Fruit fly (Drosophila melanogaster): ENCODE results near the gene CG13084.

CG13084 gene

DNA sequence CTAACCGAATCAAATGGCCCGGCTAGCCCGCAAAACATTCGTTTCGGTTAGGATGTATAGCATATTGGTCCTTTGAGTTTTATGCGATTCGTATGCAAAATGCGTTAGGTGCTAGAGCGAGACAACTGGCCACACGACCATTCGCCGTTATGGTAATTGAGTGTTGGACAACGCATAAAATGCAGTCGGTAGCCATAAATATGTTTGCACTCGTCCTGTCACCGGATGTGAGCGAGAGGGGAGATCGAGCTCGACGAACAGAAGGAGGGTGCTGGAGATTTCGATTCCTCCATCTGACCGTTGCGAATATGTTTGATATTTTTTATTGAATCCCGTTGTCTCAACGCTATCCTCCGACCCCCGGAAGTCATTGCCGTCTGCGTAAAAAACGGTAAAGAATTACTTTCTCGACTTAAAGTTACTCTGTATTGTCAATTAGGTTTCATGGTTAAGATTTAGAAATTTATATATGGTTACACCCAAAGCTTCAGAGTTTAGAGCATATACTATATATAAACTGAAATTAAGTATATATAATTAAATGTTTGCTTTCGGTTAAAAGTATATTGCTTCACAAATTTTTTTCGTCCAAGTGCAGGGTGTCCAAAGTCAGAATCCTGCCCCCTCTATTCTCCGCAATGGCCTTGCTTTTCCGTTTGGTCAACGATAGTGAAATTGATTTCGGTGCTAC, 26.7 kb upstream of the CG13084 start:
- no peak for TF ChIP-seq dl (GFP tag; optimal IDR thresholded peaks at IDR 0.05; ENCODE audit: insufficient read depth in 1 of 2, partially characterized antibody in 2 of 2)
- no peak for TF ChIP-seq tai (GFP tag; optimal IDR thresholded peaks at IDR 0.05)
- no peak for TF ChIP-seq HLH106 (tag; optimal IDR thresholded peaks at IDR 0.05)
- TF ChIP-seq GATAd (GFP tag; optimal IDR thresholded peaks at IDR 0.05) = no peak
- no peak for TF ChIP-seq Rel (GFP tag; optimal IDR thresholded peaks at IDR 0.05)
- TF ChIP-seq Rel (tag; optimal IDR thresholded peaks at IDR 0.05) = no peak
- TF ChIP-seq Abd-B (GFP tag; optimal IDR thresholded peaks at IDR 0.05) = no peak
- no peak for TF ChIP-seq br (GFP tag; optimal IDR thresholded peaks at IDR 0.05)
- TF ChIP-seq N (GFP tag; optimal IDR thresholded peaks at IDR 0.05) = no peak
- TF ChIP-seq Hr78 (GFP tag; optimal IDR thresholded peaks at IDR 0.05) = no peak
- no peak for TF ChIP-seq dmrt93B (GFP tag; optimal IDR thresholded peaks at IDR 0.05)
- no peak for TF ChIP-seq psq (GFP tag; optimal IDR thresholded peaks at IDR 0.05)
- no peak for TF ChIP-seq CrebA (GFP tag; optimal IDR thresholded peaks at IDR 0.05; ENCODE audit: borderline replicate concordance)
- no peak for TF ChIP-seq CG32264 (GFP tag; optimal IDR thresholded peaks at IDR 0.05)
- TF ChIP-seq h (GFP tag; optimal IDR thresholded peaks at IDR 0.05) = no peak
- TF ChIP-seq brk (GFP tag; optimal IDR thresholded peaks at IDR 0.05) = no peak

- TF ChIP-seq dl (GFP tag; optimal IDR thresholded peaks at IDR 0.05; ENCODE audit: insufficient read depth in 1 of 2, partially characterized antibody in 2 of 2) (no peak), dsf (GFP tag; optimal IDR thresholded peaks at IDR 0.05; ENCODE audit: borderline replicate concordance) (no peak), Sp1 (GFP tag; optimal IDR thresholded peaks at IDR 0.05) (no peak), GATAd (GFP tag; optimal IDR thresholded peaks at IDR 0.05) (no peak), ey (GFP tag; optimal IDR thresholded peaks at IDR 0.05) (no peak)
These were observed 25.3 kb upstream of the CG13084 start for dm6 chr2L:19459404-19459803.

- TF ChIP-seq Sp1 (GFP tag; optimal IDR thresholded peaks at IDR 0.05) (no peak), sage (GFP tag; optimal IDR thresholded peaks at IDR 0.05) (no peak), Dfd (GFP tag; optimal IDR thresholded peaks at IDR 0.05) (no peak), lola (GFP tag; optimal IDR thresholded peaks at IDR 0.05) (no peak), Hnf4 (GFP tag; optimal IDR thresholded peaks at IDR 0.05) (no peak), CrebA (GFP tag; optimal IDR thresholded peaks at IDR 0.05; ENCODE audit: borderline replicate concordance) (no peak), br (GFP tag; optimal IDR thresholded peaks at IDR 0.05) (no peak), dmrt93B (GFP tag; optimal IDR thresholded peaks at IDR 0.05) (no peak), Abd-B (GFP tag; optimal IDR thresholded peaks at IDR 0.05) (no peak), HLH106 (tag; optimal IDR thresholded peaks at IDR 0.05) (no peak), Dif (GFP tag; optimal IDR thresholded peaks at IDR 0.05; ENCODE audit: partially characterized antibody) (no peak), dl (GFP tag; optimal IDR thresholded peaks at IDR 0.05; ENCODE audit: insufficient read depth in 1 of 2, partially characterized antibody in 2 of 2) (no peak), woc (GFP tag; optimal IDR thresholded peaks at IDR 0.05) (no peak), CG9705 (GFP tag; optimal IDR thresholded peaks at IDR 0.05) (no peak), usp (GFP tag; optimal IDR thresholded peaks at IDR 0.05) (no peak), Vsx2 (GFP tag; optimal IDR thresholded peaks at IDR 0.05; ENCODE audit: partially characterized antibody) (no peak), OdsH (GFP tag; optimal IDR thresholded peaks at IDR 0.05) (no peak)
These were observed 21.8 kb upstream of the CG13084 start for dm6 chr2L:19462898-19463297.

- TF ChIP-seq Hr78 (GFP tag; optimal IDR thresholded peaks at IDR 0.05) = no peak
- no peak for TF ChIP-seq fru (GFP tag; optimal IDR thresholded peaks at IDR 0.05)
- TF ChIP-seq Vsx2 (GFP tag; optimal IDR thresholded peaks at IDR 0.05; ENCODE audit: partially characterized antibody) = no peak
- no peak for TF ChIP-seq br (GFP tag; optimal IDR thresholded peaks at IDR 0.05)
- TF ChIP-seq N (GFP tag; optimal IDR thresholded peaks at IDR 0.05) = no peak
- no peak for TF ChIP-seq usp (GFP tag; optimal IDR thresholded peaks at IDR 0.05)
- TF ChIP-seq Hnf4 (GFP tag; optimal IDR thresholded peaks at IDR 0.05) = no peak
- TF ChIP-seq jim (GFP tag; optimal IDR thresholded peaks at IDR 0.05) = no peak
- TF ChIP-seq Myc (optimal IDR thresholded peaks at IDR 0.05) = no peak
- TF ChIP-seq dmrt93B (GFP tag; optimal IDR thresholded peaks at IDR 0.05) = no peak
- no peak for TF ChIP-seq h (GFP tag; optimal IDR thresholded peaks at IDR 0.05)
- TF ChIP-seq woc (GFP tag; optimal IDR thresholded peaks at IDR 0.05) = no peak
- TF ChIP-seq GATAd (GFP tag; optimal IDR thresholded peaks at IDR 0.05) = no peak
- TF ChIP-seq foxo (GFP tag; optimal IDR thresholded peaks at IDR 0.05) = no peak
- TF ChIP-seq CG32264 (GFP tag; optimal IDR thresholded peaks at IDR 0.05) = no peak
- TF ChIP-seq ey (GFP tag; optimal IDR thresholded peaks at IDR 0.05) = no peak
- TF ChIP-seq sv (GFP tag; optimal IDR thresholded peaks at IDR 0.05) = no peak
- TF ChIP-seq Hr83 (GFP tag; optimal IDR thresholded peaks at IDR 0.05; ENCODE audit: poor library complexity, severe bottlenecking) = no peak
- no peak for TF ChIP-seq sage (GFP tag; optimal IDR thresholded peaks at IDR 0.05)
- no peak for TF ChIP-seq tai (GFP tag; optimal IDR thresholded peaks at IDR 0.05)
These were observed 21.3 kb upstream of the CG13084 start for dm6 chr2L:19463405-19463804.
